Fruit fly (Drosophila melanogaster) S2 (cell line): Measurements from ENCODE around the gene CG42232.

Experiments
- CG8478 ChIP-seq: fragments of >200 bp; optimal IDR thresholded peaks from 2 replicates; lab custom pipeline; 2018
- CTCF ChIP-seq, 2 experiments: fragments of >200 bp; optimal IDR thresholded peaks; 2 replicates each; lab custom pipeline; 2018

dm6 chr3R:16500919-16501851 is 31.7 kb upstream of the CG42232 start, which contains the start of gene Decay:
- TF ChIP-seq CTCF (optimal IDR thresholded peaks at IDR 0.05; lab: Kevin White, UChicago) (no peak), CG8478 (lab: Kevin White, UChicago) (no peak)
